Fruit fly (Drosophila melanogaster): ENCODE results near the gene Art4.

dm6 chr3R:9959911-9960310 lies 25.9 kb downstream of the Art4 start:
- TF ChIP-seq Pif1A (GFP tag; optimal IDR thresholded peaks at IDR 0.05) = no peak
- no peak for TF ChIP-seq Snoo (tag; optimal IDR thresholded peaks at IDR 0.05)
